Fruit fly (Drosophila melanogaster) whole organism, embryonic: ENCODE measurements around the gene Cdc37.

Experiments
- Antp ChIP-seq: fragments of 200-800 bp; sonication (Bioruptor generic); optimal IDR thresholded peaks from 3 replicates; lab custom pipeline; 2016; ENCODE audit warnings: missing biosample characterization, missing genetic modification characterization
- Bteb2 ChIP-seq: fragments of 200-800 bp; sonication (Bioruptor generic); optimal IDR thresholded peaks from 2 replicates; lab custom pipeline; 2016; ENCODE audit warnings: missing biosample characterization, missing genetic modification characterization
- CG10267 ChIP-seq: fragments of 200-800 bp; sonication (Bioruptor generic); optimal IDR thresholded peaks from 2 replicates; lab custom pipeline; 2018; ENCODE audit warnings: missing biosample characterization, mild to moderate bottlenecking, missing genetic modification characterization, moderate library complexity
- CG10431 ChIP-seq: fragments of 200-800 bp; sonication (Bioruptor generic); optimal IDR thresholded peaks from 3 replicates; lab custom pipeline; 2018; ENCODE audit warnings: missing biosample characterization, mild to moderate bottlenecking, missing genetic modification characterization
- CG11456 ChIP-seq: fragments of 200-800 bp; sonication (Bioruptor generic); IDR thresholded peaks from 3 replicates; pipeline ENCODE4 v1.3.6; 2022; ENCODE audit warnings: missing biosample characterization, missing genetic modification characterization
- CG12391 ChIP-seq: fragments of 200-800 bp; sonication (Bioruptor generic); optimal IDR thresholded peaks from 3 replicates; lab custom pipeline; 2018; ENCODE audit warnings: missing biosample characterization, mild to moderate bottlenecking, missing genetic modification characterization, moderate library complexity
- CG14965 ChIP-seq: fragments of 200-800 bp; sonication (Bioruptor generic); optimal IDR thresholded peaks from 2 replicates; lab custom pipeline; 2016; ENCODE audit warnings: missing biosample characterization, missing genetic modification characterization, borderline replicate concordance
- CG16815 ChIP-seq: fragments of 200-800 bp; sonication (Bioruptor generic); optimal IDR thresholded peaks from 3 replicates; lab custom pipeline; 2017; ENCODE audit warnings: missing biosample characterization, mild to moderate bottlenecking, missing genetic modification characterization
- CG17612 ChIP-seq: fragments of 200-800 bp; sonication (Bioruptor generic); IDR thresholded peaks from 2 replicates; pipeline ENCODE4 v1.3.6; 2022; ENCODE audit warnings: missing biosample characterization, missing genetic modification characterization
- CG1832 ChIP-seq: fragments of 200-800 bp; sonication (Bioruptor generic); optimal IDR thresholded peaks from 2 replicates; lab custom pipeline; 2017; ENCODE audit warnings: missing biosample characterization, mild to moderate bottlenecking, missing genetic modification characterization, inconsistent platforms
- CG18764 ChIP-seq: fragments of 200-800 bp; sonication (Bioruptor generic); optimal IDR thresholded peaks from 3 replicates; lab custom pipeline; 2016; ENCODE audit warnings: missing biosample characterization, missing genetic modification characterization
- CG30403 ChIP-seq: fragments of 200-800 bp; sonication (Bioruptor generic); optimal IDR thresholded peaks from 3 replicates; lab custom pipeline; 2016; ENCODE audit warnings: missing biosample characterization, missing genetic modification characterization
- CG31388 ChIP-seq: fragments of 200-800 bp; sonication (Bioruptor generic); optimal IDR thresholded peaks from 2 replicates; lab custom pipeline; 2016; ENCODE audit warnings: missing biosample characterization, missing genetic modification characterization
- CG3163 ChIP-seq: fragments of 200-800 bp; sonication (Bioruptor generic); optimal IDR thresholded peaks from 3 replicates; lab custom pipeline; 2016; ENCODE audit warnings: missing biosample characterization, missing genetic modification characterization
- CG3281 ChIP-seq: fragments of 200-800 bp; sonication (Bioruptor generic); optimal IDR thresholded peaks from 3 replicates; lab custom pipeline; 2017; ENCODE audit warnings: missing biosample characterization, mild to moderate bottlenecking, missing genetic modification characterization
- CG4404 ChIP-seq: fragments of 200-800 bp; sonication (Bioruptor generic); IDR thresholded peaks from 2 replicates; pipeline ENCODE4 v1.3.6; 2022; ENCODE audit warnings: missing biosample characterization, missing genetic modification characterization
- CG4707 ChIP-seq: fragments of 200-800 bp; sonication (Bioruptor generic); optimal IDR thresholded peaks from 2 replicates; lab custom pipeline; 2018; ENCODE audit warnings: missing biosample characterization, mild to moderate bottlenecking, missing genetic modification characterization, moderate library complexity
- CG6272 ChIP-seq: fragments of 200-800 bp; sonication (Bioruptor generic); IDR thresholded peaks from 2 replicates; pipeline ENCODE4 v1.3.6; 2022; ENCODE audit warnings: missing biosample characterization, missing genetic modification characterization
- CG8359 ChIP-seq: fragments of 200-800 bp; sonication (Bioruptor generic); optimal IDR thresholded peaks from 2 replicates; lab custom pipeline; 2017; ENCODE audit warnings: missing biosample characterization, mild to moderate bottlenecking, missing genetic modification characterization, borderline replicate concordance
- CG8924 ChIP-seq: fragments of 200-800 bp; optimal IDR thresholded peaks from 3 replicates; lab custom pipeline; 2019; ENCODE audit warnings: missing biosample characterization, mild to moderate bottlenecking, missing genetic modification characterization, moderate library complexity
- CG9817 ChIP-seq: fragments of 200-800 bp; sonication (Bioruptor generic); optimal IDR thresholded peaks from 2 replicates; lab custom pipeline; 2018; ENCODE audit warnings: missing biosample characterization, mild to moderate bottlenecking, missing genetic modification characterization, moderate library complexity
- Deaf1 ChIP-seq: fragments of 200-800 bp; optimal IDR thresholded peaks from 3 replicates; lab custom pipeline; 2019; ENCODE audit warnings: missing biosample characterization, mild to moderate bottlenecking, missing genetic modification characterization, moderate library complexity
- Dll ChIP-seq: fragments of 200-800 bp; sonication (Bioruptor generic); IDR thresholded peaks from 4 replicates; pipeline ENCODE4 v1.3.6; 2022; ENCODE audit warnings: missing biosample characterization, missing genetic modification characterization; ENCODE audit not compliant: partially characterized antibody
- Eip74EF ChIP-seq, 2 experiments: fragments of 200-800 bp in 1 of 2; fragments of >200 bp in 1 of 2; sonication (Bioruptor generic) in 1 of 2; optimal IDR thresholded peaks; 2 replicates each; lab custom pipeline; 2017 to 2019; ENCODE audit warnings: missing biosample characterization in 2 of 2, missing genetic modification characterization in 2 of 2, mild to moderate bottlenecking in 1 of 2, moderate library complexity in 1 of 2
- Hey ChIP-seq: fragments of 200-800 bp; sonication (Bioruptor generic); optimal IDR thresholded peaks from 3 replicates; lab custom pipeline; 2018; ENCODE audit warnings: missing biosample characterization, mild to moderate bottlenecking, missing genetic modification characterization
- HmgZ ChIP-seq: fragments of 200-800 bp; sonication (Bioruptor generic); optimal IDR thresholded peaks from 2 replicates; lab custom pipeline; 2018; ENCODE audit warnings: missing biosample characterization, mild to moderate bottlenecking, missing genetic modification characterization
- Hsf ChIP-seq: fragments of 200-800 bp; sonication (Bioruptor generic); optimal IDR thresholded peaks from 3 replicates; lab custom pipeline; 2016; ENCODE audit warnings: missing biosample characterization, missing genetic modification characterization
- MTF-1 ChIP-seq: fragments of 200-800 bp; sonication (Bioruptor generic); optimal IDR thresholded peaks from 2 replicates; lab custom pipeline; 2018; ENCODE audit warnings: missing biosample characterization, mild to moderate bottlenecking, missing genetic modification characterization, borderline replicate concordance
- Optix ChIP-seq: fragments of 200-800 bp; sonication (Bioruptor generic); IDR thresholded peaks from 3 replicates; pipeline ENCODE4 v1.3.6; 2022; ENCODE audit warnings: missing biosample characterization, missing genetic modification characterization
- Rfx ChIP-seq: fragments of 200-800 bp; sonication (Bioruptor generic); IDR thresholded peaks from 2 replicates; pipeline ENCODE4 v1.3.6; 2022; ENCODE audit warnings: missing biosample characterization, missing genetic modification characterization
- Sox102F ChIP-seq: fragments of 200-800 bp; sonication (Bioruptor generic); optimal IDR thresholded peaks from 2 replicates; lab custom pipeline; 2018; ENCODE audit warnings: missing biosample characterization, mild to moderate bottlenecking, missing genetic modification characterization, moderate library complexity
- ase ChIP-seq: fragments of 200-800 bp; sonication (Bioruptor generic); IDR thresholded peaks from 3 replicates; pipeline ENCODE4 v1.3.6; 2022; ENCODE audit warnings: missing biosample characterization, missing genetic modification characterization
- btn ChIP-seq: fragments of 200-800 bp; sonication (Bioruptor generic); optimal IDR thresholded peaks from 2 replicates; lab custom pipeline; 2016; ENCODE audit warnings: missing biosample characterization, missing genetic modification characterization
- cato ChIP-seq: fragments of 200-800 bp; sonication (Bioruptor generic); optimal IDR thresholded peaks from 2 replicates; lab custom pipeline; 2016; ENCODE audit warnings: missing biosample characterization, missing genetic modification characterization, borderline replicate concordance
- chm ChIP-seq: fragments of 200-800 bp; sonication (Bioruptor generic); IDR thresholded peaks from 2 replicates; pipeline ENCODE4 v1.3.6; 2022; ENCODE audit warnings: missing biosample characterization, missing genetic modification characterization
- croc ChIP-seq: fragments of 200-800 bp; sonication (Bioruptor generic); conservative IDR thresholded peaks from 3 replicates; pipeline ENCODE4 v1.3.6; 2022; ENCODE audit warnings: missing biosample characterization, missing genetic modification characterization
- crp ChIP-seq, 2 experiments: fragments of 200-800 bp; sonication (Bioruptor generic); optimal IDR thresholded peaks; 2 replicates in 1 of 2; 3 replicates in 1 of 2; lab custom pipeline; 2017; ENCODE audit warnings: missing biosample characterization in 2 of 2, missing genetic modification characterization in 2 of 2, mild to moderate bottlenecking in 1 of 2, moderate library complexity in 1 of 2
- dimm ChIP-seq: fragments of 200-800 bp; sonication (Bioruptor generic); IDR thresholded peaks from 2 replicates; pipeline ENCODE4 v1.3.6; 2022; ENCODE audit warnings: missing biosample characterization, missing genetic modification characterization
- gem ChIP-seq: fragments of 200-800 bp; sonication (Bioruptor generic); optimal IDR thresholded peaks from 2 replicates; lab custom pipeline; 2019; ENCODE audit warnings: missing biosample characterization, mild to moderate bottlenecking, missing genetic modification characterization, moderate library complexity
- hb ChIP-seq: fragments of 200-800 bp; sonication (Bioruptor generic); IDR thresholded peaks from 3 replicates; pipeline ENCODE4 v1.3.6; 2022; ENCODE audit warnings: missing biosample characterization, missing genetic modification characterization; ENCODE audit not compliant: partially characterized antibody
- jing ChIP-seq: fragments of 200-800 bp; sonication (Bioruptor generic); optimal IDR thresholded peaks from 2 replicates; lab custom pipeline; 2018; ENCODE audit warnings: missing biosample characterization, mild to moderate bottlenecking, missing genetic modification characterization
- mld ChIP-seq: fragments of 200-800 bp; sonication (Bioruptor generic); IDR thresholded peaks from 3 replicates; pipeline ENCODE4 v1.3.6; 2022; ENCODE audit warnings: missing biosample characterization, missing genetic modification characterization; ENCODE audit not compliant: partially characterized antibody
- org-1 ChIP-seq: fragments of 200-800 bp; sonication (Bioruptor generic); optimal IDR thresholded peaks from 2 replicates; lab custom pipeline; 2017; ENCODE audit warnings: missing biosample characterization, missing genetic modification characterization
- p53 ChIP-seq: fragments of 200-800 bp; sonication (Bioruptor generic); optimal IDR thresholded peaks from 2 replicates; lab custom pipeline; 2016; ENCODE audit warnings: missing biosample characterization, missing genetic modification characterization
- run ChIP-seq: fragments of 200-800 bp; sonication (Bioruptor generic); optimal IDR thresholded peaks from 3 replicates; lab custom pipeline; 2018; ENCODE audit warnings: missing biosample characterization, mild to moderate bottlenecking, missing genetic modification characterization
- slp2 ChIP-seq: fragments of 200-800 bp; sonication (Bioruptor generic); optimal IDR thresholded peaks from 2 replicates; lab custom pipeline; 2016; ENCODE audit warnings: missing biosample characterization, missing genetic modification characterization
- so ChIP-seq: fragments of 200-800 bp; sonication (Bioruptor generic); IDR thresholded peaks from 3 replicates; pipeline ENCODE4 v1.3.6; 2022; ENCODE audit warnings: missing biosample characterization, missing genetic modification characterization
- tup ChIP-seq: fragments of 200-800 bp; sonication (Bioruptor generic); optimal IDR thresholded peaks from 2 replicates; lab custom pipeline; 2016; ENCODE audit warnings: missing biosample characterization, mild to moderate bottlenecking, missing genetic modification characterization, moderate library complexity
- twi ChIP-seq: fragments of 200-800 bp; optimal IDR thresholded peaks from 2 replicates; lab custom pipeline; 2019; ENCODE audit warnings: missing biosample characterization, mild to moderate bottlenecking, missing genetic modification characterization, moderate library complexity
- wdn ChIP-seq: fragments of 200-800 bp; sonication (Bioruptor generic); IDR thresholded peaks from 2 replicates; pipeline ENCODE4 v1.3.6; 2022; ENCODE audit warnings: missing biosample characterization, missing genetic modification characterization
- yki ChIP-seq: fragments of >200 bp; optimal IDR thresholded peaks from 3 replicates; lab custom pipeline; 2018

Gene Cdc37

DNA sequence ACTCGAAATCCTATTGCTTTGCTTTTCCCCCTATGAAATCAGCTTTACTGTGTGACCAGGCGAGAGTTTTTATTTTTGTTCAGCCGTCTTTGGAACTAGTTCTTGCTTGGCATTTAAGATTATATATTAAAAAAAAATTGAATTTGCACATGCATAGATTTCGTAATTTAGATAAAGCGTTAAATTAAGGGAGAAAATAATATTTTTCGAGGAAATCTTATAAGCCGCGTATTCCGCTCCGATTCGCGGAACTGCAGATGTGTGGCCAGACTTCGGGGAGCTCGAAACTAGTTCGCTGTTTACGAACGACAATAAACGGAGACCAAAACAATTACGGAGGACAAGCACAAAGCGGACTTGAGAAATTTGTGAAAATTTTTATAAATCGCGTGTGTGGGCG is 7.6 kb downstream of the Cdc37 start, which contains the start of the genes JTBR and CG42676 (continued):
- no peak for TF ChIP-seq MTF-1 (GFP tag; lab: Kevin White, UChicago)
- TF ChIP-seq croc: no peak
- peak; percentile 53 for TF ChIP-seq CG10267 (tag; lab: Kevin White, UChicago)
- TF ChIP-seq CG6272: no peak
- no peak for TF ChIP-seq CG8359
- no peak for TF ChIP-seq CG17612 (GFP tag; lab: Robert Waterston, UW)
- no peak for TF ChIP-seq run
- no peak for TF ChIP-seq CG8924 (tag; lab: Kevin White, UChicago)
- TF ChIP-seq Eip74EF (GFP tag; optimal IDR thresholded peaks at IDR 0.05; lab: Kevin White, UChicago): no peak
- TF ChIP-seq Antp (GFP tag; lab: Kevin White, UChicago): no peak
- no peak for TF ChIP-seq Deaf1 (tag; lab: Kevin White, UChicago)
- peak in 1 of 2 experiments; percentile 52 for TF ChIP-seq crp (GFP tag; optimal IDR thresholded peaks at IDR 0.05; lab: Kevin White, UChicago)
- no peak for TF ChIP-seq dimm (GFP tag; lab: Robert Waterston, UW)
- peak; percentile 8 for TF ChIP-seq CG30403 (GFP tag; lab: Kevin White, UChicago)
- no peak for TF ChIP-seq wdn (GFP tag; lab: Robert Waterston, UW)
- TF ChIP-seq CG3281 (GFP tag; lab: Kevin White, UChicago): no peak
- TF ChIP-seq Optix: no peak
- no peak for TF ChIP-seq CG3163 (GFP tag; lab: Kevin White, UChicago)
- no peak for TF ChIP-seq Hey (tag; lab: Kevin White, UChicago)
- no peak for TF ChIP-seq Rfx (GFP tag; lab: Robert Waterston, UW)
- TF ChIP-seq CG4707 (GFP tag; lab: Kevin White, UChicago): no peak
- TF ChIP-seq Bteb2 (GFP tag; lab: Kevin White, UChicago): no peak
- TF ChIP-seq so: no peak
- TF ChIP-seq mld (GFP tag; lab: Robert Waterston, UW): no peak
- no peak for TF ChIP-seq chm (GFP tag; lab: Robert Waterston, UW)
- TF ChIP-seq CG10431 (GFP tag; lab: Kevin White, UChicago): no peak
- TF ChIP-seq Sox102F (GFP tag; lab: Kevin White, UChicago): no peak
- TF ChIP-seq CG9817 (tag; lab: Kevin White, UChicago): no peak
- TF ChIP-seq CG11456 (GFP tag; lab: Robert Waterston, UW): no peak
- TF ChIP-seq yki (lab: Kevin White, UChicago): no peak
- TF ChIP-seq tup (GFP tag; lab: Kevin White, UChicago): no peak
- no peak for TF ChIP-seq p53 (GFP tag; lab: Kevin White, UChicago)
- no peak for TF ChIP-seq CG4404 (GFP tag; lab: Robert Waterston, UW)
- peak; percentile 5 for TF ChIP-seq Hsf (GFP tag; lab: Kevin White, UChicago)
- no peak for TF ChIP-seq slp2 (GFP tag; lab: Kevin White, UChicago)
- peak; percentile 67 for TF ChIP-seq CG12391
- TF ChIP-seq HmgZ (tag; lab: Kevin White, UChicago): peak; percentile 28
- no peak for TF ChIP-seq CG14965
- no peak for TF ChIP-seq twi (tag; lab: Kevin White, UChicago)
- TF ChIP-seq CG31388 (GFP tag; lab: Kevin White, UChicago): no peak
- TF ChIP-seq CG1832 (GFP tag; lab: Kevin White, UChicago): no peak
- no peak for TF ChIP-seq cato (GFP tag; lab: Kevin White, UChicago)
- no peak for TF ChIP-seq CG16815 (GFP tag; lab: Kevin White, UChicago)
- TF ChIP-seq btn (GFP tag; lab: Kevin White, UChicago): no peak
- no peak for TF ChIP-seq gem
- TF ChIP-seq hb (GFP tag; lab: Robert Waterston, UW): no peak
- no peak for TF ChIP-seq ase (GFP tag; lab: Robert Waterston, UW)
- no peak for TF ChIP-seq CG18764 (GFP tag; lab: Kevin White, UChicago)
- no peak for TF ChIP-seq org-1
- peak; percentile 39; the same call in 1 of the 4 replicates for TF ChIP-seq Dll
- no peak for TF ChIP-seq jing (GFP tag; lab: Kevin White, UChicago)
